Worm (Caenorhabditis elegans) whole organism, young adult: ENCODE data around the gene srlf-27.

Experiments
- D2030.7 ChIP-seq: fragments of 200-800 bp; sonication (Bioruptor generic); IDR thresholded peaks from 2 replicates; pipeline ENCODE4 v1.3.6; 2022; ENCODE audit warnings: missing genetic modification reagents, missing genetic modification characterization, missing compliant biosample characterization
- F39B2.1 ChIP-seq: fragments of 200-800 bp; sonication (Bioruptor generic); IDR thresholded peaks from 2 replicates; pipeline ENCODE4 v1.3.6; 2022; ENCODE audit warnings: missing genetic modification reagents, missing genetic modification characterization, missing compliant biosample characterization
- ama-1 ChIP-seq, 3 experiments: fragments of 150-350 bp in 1 of 3; sonication (generic microtip) in 2 of 3; optimal IDR thresholded peaks; 2 replicates each; lab custom pipeline; 2014 to 2018; ENCODE audit warnings: missing biosample characterization in 2 of 3, missing genetic modification characterization in 2 of 3, missing genetic modification reagents in 2 of 3
- ets-4 ChIP-seq: fragments of 200-800 bp; sonication (Bioruptor generic); optimal IDR thresholded peaks from 2 replicates; lab custom pipeline; 2018; ENCODE audit warnings: mild to moderate bottlenecking, missing genetic modification characterization, missing compliant biosample characterization
- hlh-26 ChIP-seq: fragments of 200-800 bp; sonication (Bioruptor generic); conservative IDR thresholded peaks from 2 replicates; pipeline ENCODE4 v1.3.6; 2022; ENCODE audit warnings: missing genetic modification reagents, missing genetic modification characterization, missing compliant biosample characterization
- madf-3 ChIP-seq: fragments of 200-800 bp; sonication (Bioruptor generic); IDR thresholded peaks from 2 replicates; pipeline ENCODE4 v1.3.6; 2022; ENCODE audit warnings: missing genetic modification reagents, missing genetic modification characterization, missing compliant biosample characterization
- nfyb-1 ChIP-seq: fragments of 200-800 bp; sonication (Bioruptor generic); IDR thresholded peaks from 2 replicates; pipeline ENCODE4 v1.3.6; 2022; ENCODE audit warnings: missing genetic modification reagents, missing genetic modification characterization, missing compliant biosample characterization
- pbrm-1 ChIP-seq: fragments of 200-800 bp; sonication (Bioruptor generic); IDR thresholded peaks from 2 replicates; pipeline ENCODE4 v1.3.6; 2022; ENCODE audit warnings: missing genetic modification reagents, missing genetic modification characterization, missing compliant biosample characterization
- rpc-1 ChIP-seq, 2 experiments: fragments of 150-350 bp in 1 of 2; sonication (generic microtip) in 1 of 2; optimal IDR thresholded peaks; 2 replicates each; lab custom pipeline; 2014 to 2018; ENCODE audit warnings: missing biosample characterization in 1 of 2, missing genetic modification characterization in 1 of 2, missing genetic modification reagents in 1 of 2, missing genotype in 1 of 2
- snpc-4 ChIP-seq, 5 experiments: fragments of 150-350 bp in 1 of 5; sonication (generic microtip) in 4 of 5; optimal IDR thresholded peaks; 2 replicates each; lab custom pipeline; 2014 to 2018; ENCODE audit warnings: missing genetic modification characterization in 5 of 5, missing biosample characterization in 3 of 5, antibody characterized with exemption in 2 of 5, mild to moderate bottlenecking in 2 of 5, missing compliant biosample characterization in 2 of 5, missing genotype in 2 of 5, moderate library complexity in 2 of 5, missing genetic modification reagents in 1 of 5
- tlf-1 ChIP-seq: fragments of 200-800 bp; sonication (Bioruptor generic); optimal IDR thresholded peaks from 2 replicates; lab custom pipeline; 2018; ENCODE audit warnings: mild to moderate bottlenecking, missing genetic modification characterization, missing compliant biosample characterization
- unc-62 ChIP-seq: fragments of 150-350 bp; optimal IDR thresholded peaks from 2 replicates; lab custom pipeline; 2014; ENCODE audit warnings: missing biosample characterization, missing genetic modification reagents, missing genetic modification characterization
- zim-3 ChIP-seq: sonication (generic microtip); optimal IDR thresholded peaks from 2 replicates; lab custom pipeline; 2017; ENCODE audit warnings: mild to moderate bottlenecking, missing genetic modification characterization, moderate library complexity, missing compliant biosample characterization

ce11 chrIV:14622109-14622508 is 15.4 kb upstream of the srlf-27 start:
- TF ChIP-seq ets-4 (GFP tag; lab: Kevin White, UChicago) (no peak), tlf-1 (GFP tag; lab: Kevin White, UChicago) (no peak), zim-3 (no peak), F39B2.1 (GFP tag; lab: Robert Waterston, UW) (no peak), madf-3 (GFP tag; lab: Robert Waterston, UW) (no peak), hlh-26 (GFP tag; lab: Robert Waterston, UW) (no peak), nfyb-1 (GFP tag; lab: Robert Waterston, UW) (no peak), snpc-4 (GFP tag; optimal IDR thresholded peaks at IDR 0.05; lab: Kevin White, UChicago) (no peak), snpc-4 (tag; optimal IDR thresholded peaks at IDR 0.05; lab: Kevin White, UChicago) (no peak), unc-62 (GFP tag; lab: Kevin White, UChicago) (no peak), rpc-1 (optimal IDR thresholded peaks at IDR 0.05; lab: Kevin White, UChicago) (no peak), rpc-1 (tag; optimal IDR thresholded peaks at IDR 0.05; lab: Kevin White, UChicago) (no peak), pbrm-1 (GFP tag; lab: Robert Waterston, UW) (no peak), D2030.7 (GFP tag; lab: Robert Waterston, UW) (no peak), ama-1 (optimal IDR thresholded peaks at IDR 0.05; lab: Kevin White, UChicago) (no peak), ama-1 (GFP tag; optimal IDR thresholded peaks at IDR 0.05; lab: Kevin White, UChicago) (no peak)
